Worm (Caenorhabditis elegans) whole organism, late embryonic: ENCODE results near the gene nlp-60.

Experiments used
- K02D7.2 ChIP-seq: sonication (generic microtip); optimal IDR thresholded peaks from 2 replicates; lab custom pipeline; 2017; ENCODE audit warnings: mild to moderate bottlenecking, missing genetic modification characterization, missing compliant biosample characterization
- ama-1 ChIP-seq: fragments of 150-350 bp; optimal IDR thresholded peaks from 2 replicates; lab custom pipeline; 2014
- ceh-30 ChIP-seq: fragments of 150-350 bp; optimal IDR thresholded peaks from 2 replicates; lab custom pipeline; 2014; ENCODE audit warnings: missing biosample characterization, missing genetic modification characterization
- ceh-34 ChIP-seq: sonication (generic microtip); optimal IDR thresholded peaks from 2 replicates; lab custom pipeline; 2016; ENCODE audit warnings: mild to moderate bottlenecking, missing genetic modification characterization, missing compliant biosample characterization
- ceh-48 ChIP-seq: sonication (generic microtip); optimal IDR thresholded peaks from 2 replicates; lab custom pipeline; 2016; ENCODE audit warnings: missing genetic modification characterization, inconsistent platforms, missing compliant biosample characterization
- elt-2 ChIP-seq: sonication (generic microtip); optimal IDR thresholded peaks from 2 replicates; lab custom pipeline; 2016; ENCODE audit warnings: missing genetic modification reagents, missing genetic modification characterization, missing compliant biosample characterization
- ets-4 ChIP-seq: sonication (generic microtip); optimal IDR thresholded peaks from 2 replicates; lab custom pipeline; 2016; ENCODE audit warnings: missing genetic modification characterization, missing compliant biosample characterization
- fkh-6 ChIP-seq: sonication (generic microtip); optimal IDR thresholded peaks from 2 replicates; lab custom pipeline; 2016; ENCODE audit warnings: missing genetic modification characterization, missing compliant biosample characterization
- nhr-232 ChIP-seq: sonication (generic microtip); optimal IDR thresholded peaks from 2 replicates; lab custom pipeline; 2016; ENCODE audit warnings: missing genetic modification characterization, missing compliant biosample characterization
- pax-1 ChIP-seq: fragments of 150-350 bp; optimal IDR thresholded peaks from 2 replicates; lab custom pipeline; 2014; ENCODE audit warnings: missing biosample characterization, missing genetic modification characterization
- rnt-1 ChIP-seq: sonication (generic microtip); optimal IDR thresholded peaks from 2 replicates; lab custom pipeline; 2016; ENCODE audit warnings: missing genetic modification characterization, missing compliant biosample characterization
- tbx-2 ChIP-seq: sonication (generic microtip); optimal IDR thresholded peaks from 2 replicates; lab custom pipeline; 2016; ENCODE audit warnings: missing genetic modification characterization, missing compliant biosample characterization
- unc-55 ChIP-seq: sonication (generic microtip); optimal IDR thresholded peaks from 2 replicates; lab custom pipeline; 2017; ENCODE audit warnings: missing biosample characterization, missing genetic modification reagents, missing genetic modification characterization
- zip-5 ChIP-seq: sonication (generic microtip); optimal IDR thresholded peaks from 2 replicates; lab custom pipeline; 2016; ENCODE audit warnings: missing genetic modification characterization, missing compliant biosample characterization

DNA sequence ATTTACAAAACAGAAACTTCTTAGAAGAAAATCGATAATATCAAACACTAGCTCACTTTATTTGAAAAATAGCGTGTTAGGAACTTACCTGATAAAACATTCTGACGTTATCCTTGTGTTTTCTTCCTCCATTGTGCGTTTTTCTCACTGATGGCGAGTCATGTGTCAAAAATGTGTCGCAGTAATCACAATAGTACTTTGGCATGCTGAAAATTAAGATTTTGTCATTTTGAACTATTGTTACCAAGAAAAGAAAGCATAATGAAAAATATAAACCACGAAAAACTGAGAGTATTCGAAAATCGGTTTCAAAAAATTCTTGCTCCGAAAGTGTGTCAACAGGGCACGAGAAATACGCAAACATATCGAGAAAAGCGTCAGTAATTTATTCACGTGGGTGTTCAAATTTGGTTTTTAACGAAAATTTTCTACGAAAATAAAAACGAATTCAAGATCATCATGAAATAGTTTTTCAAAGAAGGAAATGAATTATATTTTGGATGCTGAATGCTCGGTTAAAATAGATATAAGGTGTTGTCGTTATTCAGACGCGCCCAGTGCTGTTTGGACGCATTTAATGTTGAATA, 8.6 kb upstream of the nlp-60 start, which contains the start of gene snrp-3:
- TF ChIP-seq elt-2 (tag; lab: Kevin White, UChicago) (peak; percentile 12), zip-5 (tag; lab: Kevin White, UChicago) (no peak), ceh-30 (tag; lab: Kevin White, UChicago) (no peak), tbx-2 (peak; percentile 8), unc-55 (peak; percentile 42), pax-1 (tag; lab: Kevin White, UChicago) (no peak), ama-1 (lab: Kevin White, UChicago) (peak; percentile 8), ceh-34 (tag; lab: Kevin White, UChicago) (peak; percentile 9), ets-4 (no peak), nhr-232 (tag; lab: Kevin White, UChicago) (no peak), ceh-48 (tag; lab: Kevin White, UChicago) (no peak), fkh-6 (tag; lab: Kevin White, UChicago) (no peak), rnt-1 (tag; lab: Kevin White, UChicago) (no peak), K02D7.2 (tag; lab: Kevin White, UChicago) (no peak)
